Worm (Caenorhabditis elegans): ENCODE measurements around the gene ZK822.9.

DNA sequence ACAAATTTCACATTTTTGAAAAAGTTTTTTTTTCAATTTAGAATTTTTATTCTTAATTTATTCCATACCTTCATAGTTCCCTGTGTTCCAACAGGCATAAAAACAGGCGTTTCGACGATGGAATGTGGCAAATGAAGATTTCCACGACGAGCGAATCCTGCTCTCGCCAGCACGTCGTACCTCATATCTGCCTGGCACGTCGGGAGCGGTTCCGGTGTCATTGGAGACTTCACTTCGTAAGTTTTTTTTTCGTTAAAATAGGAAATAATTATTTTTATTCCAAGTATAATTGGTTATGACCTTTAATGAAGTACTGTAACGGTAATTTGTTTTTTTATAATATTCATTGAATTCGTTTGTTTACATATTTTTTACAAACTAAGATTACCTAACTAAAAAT, 43.8 kb downstream of the ZK822.9 start, which contains the start of gene tgt-1:
- TF ChIP-seq flt-1 (GFP tag; IDR thresholded peaks at IDR 0.05) (no peak), cog-1 (tag; optimal IDR thresholded peaks at IDR 0.05) (no peak)

All from whole organism, midembryonic.